Fruit fly (Drosophila melanogaster): ENCODE results near the gene CG10979.
A peak's percentile ranks its signal among the peaks of the same experiment; 100 is the strongest.

CG10979 gene

dm6 chr3R:5801703-5802436, 7.4 kb downstream of the CG10979 start, which contains the start of gene CG11000:
Gene CG11000 (plus strand): TSS chr3R:5802328.
- TF ChIP-seq CG17801 (GFP tag; optimal IDR thresholded peaks at IDR 0.05; ENCODE audit: partially characterized antibody), result no peak

DNA sequence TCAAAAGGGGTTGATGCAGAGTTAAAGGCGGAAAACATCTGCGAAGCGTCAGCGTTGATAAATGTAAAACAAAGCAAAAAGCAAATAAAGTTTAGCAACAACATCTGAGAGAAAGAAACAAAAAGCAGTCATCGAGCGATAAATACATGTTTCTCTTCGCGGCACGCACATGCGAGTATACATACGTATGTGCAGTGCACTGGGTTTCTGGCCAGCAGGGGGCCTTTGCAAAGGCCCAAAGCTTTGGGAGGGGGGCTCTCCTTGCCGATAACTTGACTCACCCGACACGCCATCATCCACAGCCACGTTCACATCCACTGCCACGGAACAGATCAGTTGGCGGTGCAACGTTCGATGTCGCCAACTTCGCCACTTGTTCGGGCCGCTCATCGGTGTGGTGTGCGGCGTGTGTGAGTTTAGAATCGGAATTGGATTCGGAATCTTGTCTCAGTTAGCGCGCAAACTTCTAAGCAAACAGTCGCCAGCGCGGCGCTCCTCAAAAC, 18.7 kb downstream of the CG10979 start, which contains the start of gene CG42675:
Gene CG42675, plus strand, starts transcription at position 453 of the 503 bp plus-strand sequence.
- no peak for TF ChIP-seq CG17801 (GFP tag; optimal IDR thresholded peaks at IDR 0.05; ENCODE audit: partially characterized antibody)

dm6 chr3R:5821243-5821642, 26.7 kb downstream of the CG10979 start, which contains the start of gene Hpr1:
Gene Hpr1 (minus strand): TSS chr3R:5821440.
- no peak for TF ChIP-seq CG17801 (GFP tag; optimal IDR thresholded peaks at IDR 0.05; ENCODE audit: partially characterized antibody)

DNA sequence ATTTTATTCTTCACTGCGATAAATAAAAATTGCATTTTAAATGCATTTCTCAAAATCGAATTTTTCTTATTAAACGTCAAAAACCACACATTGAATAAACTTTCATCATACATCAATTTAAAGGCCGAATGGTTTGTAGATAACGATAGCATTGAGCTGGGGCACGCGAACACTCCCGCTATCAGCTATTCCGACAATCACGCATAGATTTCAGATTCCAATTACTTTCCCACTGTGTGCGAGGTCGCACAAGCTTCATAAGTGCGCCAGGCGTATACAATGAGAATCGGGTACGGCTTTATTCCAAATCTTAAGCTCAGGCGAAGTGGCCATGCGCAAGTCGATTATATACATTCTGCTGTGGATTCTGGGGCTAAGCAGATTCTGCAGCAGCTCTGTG, 27.2 kb downstream of the CG10979 start, which contains the start of gene CG46303:
Gene CG46303, plus strand, starts transcription at position 223 of the 400 bp plus-strand sequence.
- no peak for TF ChIP-seq CG17801 (GFP tag; optimal IDR thresholded peaks at IDR 0.05; ENCODE audit: partially characterized antibody)

dm6 chr3R:5824456-5824855, 30.0 kb downstream of the CG10979 start, which contains the start of the genes Sec20 and dgrn:
Gene Sec20 (minus strand): TSS chr3R:5824532.
Gene dgrn (plus strand): TSS chr3R:5824615.
- peak; percentile 71 for TF ChIP-seq CG17801 (GFP tag; optimal IDR thresholded peaks at IDR 0.05; ENCODE audit: partially characterized antibody)

- no peak for TF ChIP-seq CG17801 (GFP tag; optimal IDR thresholded peaks at IDR 0.05; ENCODE audit: partially characterized antibody)
Measured at dm6 chr3R:5829762-5830161, 35.3 kb downstream of the CG10979 start, which contains the start of gene glob3. Gene glob3 (plus strand): TSS chr3R:5830062.

dm6 chr3R:5831339-5831738, 36.8 kb downstream of the CG10979 start, which contains the start of gene CG1208:
Gene CG1208 (plus strand): TSS chr3R:5831639.
- no peak for TF ChIP-seq CG17801 (GFP tag; optimal IDR thresholded peaks at IDR 0.05; ENCODE audit: partially characterized antibody)

dm6 chr3R:5832345-5832981, 38.0 kb downstream of the CG10979 start:
- TF ChIP-seq CG17801 (GFP tag; optimal IDR thresholded peaks at IDR 0.05; ENCODE audit: partially characterized antibody), result no peak

dm6 chr3R:5833948-5834504, 39.5 kb downstream of the CG10979 start:
- no peak for TF ChIP-seq CG17801 (GFP tag; optimal IDR thresholded peaks at IDR 0.05; ENCODE audit: partially characterized antibody)

- TF ChIP-seq CG17801 (GFP tag; optimal IDR thresholded peaks at IDR 0.05; ENCODE audit: partially characterized antibody), result no peak
Measured at dm6 chr3R:5836536-5836935, 42.0 kb downstream of the CG10979 start.

DNA sequence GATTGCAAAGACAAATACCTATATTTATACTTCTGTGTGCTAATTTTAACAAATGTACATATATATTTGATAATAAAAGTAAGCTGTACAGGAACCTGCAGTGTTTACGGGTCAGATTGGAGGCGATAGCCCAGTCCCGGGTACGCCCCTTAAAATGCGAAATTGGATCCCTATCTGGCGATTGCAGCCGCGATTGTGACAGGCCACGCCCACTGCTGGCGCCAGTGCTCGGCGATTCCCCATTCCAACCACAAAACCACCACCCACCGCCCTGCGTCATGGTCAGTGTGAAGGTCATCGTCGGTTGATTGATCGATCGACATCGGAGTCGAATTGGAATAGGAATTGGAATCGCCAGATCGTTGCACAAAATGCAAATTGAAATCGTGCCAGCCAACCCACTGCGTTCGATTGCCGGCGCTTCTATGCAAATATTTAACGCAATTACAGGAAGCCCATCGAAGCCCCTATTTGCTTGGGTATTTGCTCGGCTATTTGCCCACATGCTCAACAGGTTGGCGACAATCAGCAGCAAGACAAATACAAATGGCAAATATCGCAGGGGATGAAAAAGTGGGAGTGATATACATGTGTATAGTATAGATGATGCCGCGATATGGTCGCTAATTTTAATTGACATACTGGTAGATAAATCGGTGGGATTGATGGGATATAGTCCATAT, 44.3 kb downstream of the CG10979 start:
- no peak for TF ChIP-seq CG17801 (GFP tag; optimal IDR thresholded peaks at IDR 0.05; ENCODE audit: partially characterized antibody)

DNA sequence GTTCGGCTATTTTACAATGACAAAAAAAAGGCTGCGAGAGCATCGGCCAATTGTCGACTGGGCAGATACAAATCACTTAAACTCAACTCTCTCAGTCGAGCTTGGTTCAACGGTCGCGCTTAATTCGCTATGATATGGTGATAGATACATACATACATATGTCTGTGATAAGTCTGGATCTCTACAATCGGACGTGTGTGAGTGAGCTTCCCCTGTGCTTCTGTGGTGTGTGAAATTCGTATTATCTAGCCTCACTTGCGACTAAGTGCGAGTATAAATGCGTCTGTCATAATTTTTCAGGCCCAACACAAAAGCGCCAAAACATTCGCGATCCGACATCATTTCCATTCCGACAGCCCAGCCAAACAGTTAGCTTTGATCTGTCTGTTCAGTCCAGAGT, 46.4 kb downstream of the CG10979 start, which contains the start of gene CG1213:
Gene CG1213, plus strand, starts transcription at position 301 of the 400 bp plus-strand sequence.
- no peak for TF ChIP-seq CG17801 (GFP tag; optimal IDR thresholded peaks at IDR 0.05; ENCODE audit: partially characterized antibody)

DNA sequence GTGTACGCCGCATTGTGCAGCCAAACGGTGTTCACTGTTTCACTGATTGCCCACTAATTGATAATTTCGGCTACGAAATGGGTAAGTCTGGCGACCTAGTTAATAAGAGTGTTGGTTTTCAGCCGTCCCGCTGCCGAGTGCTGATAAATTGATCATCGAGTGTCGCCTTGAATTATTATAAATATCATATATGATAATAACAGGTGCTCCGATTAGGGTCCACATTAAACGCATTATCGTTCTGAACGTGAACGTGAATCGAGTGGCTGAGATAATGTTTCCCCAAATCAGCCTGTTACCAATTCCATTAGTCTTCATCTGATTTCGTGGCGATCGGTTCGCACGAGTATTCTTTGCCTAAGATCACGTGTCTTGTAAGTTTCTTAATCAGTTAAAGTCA, 46.8 kb downstream of the CG10979 start:
- TF ChIP-seq CG17801 (GFP tag; optimal IDR thresholded peaks at IDR 0.05; ENCODE audit: partially characterized antibody), result no peak

dm6 chr3R:5843516-5843915, 49.0 kb downstream of the CG10979 start:
- TF ChIP-seq CG17801 (GFP tag; optimal IDR thresholded peaks at IDR 0.05; ENCODE audit: partially characterized antibody), result no peak
